Fruit fly (Drosophila melanogaster) whole organism, embryonic: ENCODE results near the gene CG14196.

ENCODE experiments used
- Ada2b ChIP-seq: fragments of 200-800 bp; sonication (Bioruptor generic); IDR thresholded peaks from 2 replicates; pipeline ENCODE4 v1.3.6; 2022; ENCODE audit warnings: missing biosample characterization, missing genetic modification characterization
- Atf3 ChIP-seq: fragments of 200-800 bp; sonication (Bioruptor generic); optimal IDR thresholded peaks from 3 replicates; lab custom pipeline; 2016; ENCODE audit warnings: missing biosample characterization, missing genetic modification characterization
- B-H1 ChIP-seq: fragments of 200-800 bp; sonication (Bioruptor generic); IDR thresholded peaks from 3 replicates; pipeline ENCODE4 v1.3.6; 2022; ENCODE audit warnings: missing biosample characterization, missing genetic modification characterization
- C15 ChIP-seq: fragments of 200-800 bp; sonication (Bioruptor generic); IDR thresholded peaks from 3 replicates; pipeline ENCODE4 v1.3.6; 2022; ENCODE audit warnings: missing biosample characterization, missing genetic modification characterization
- CG11085 ChIP-seq: fragments of 200-800 bp; sonication (Bioruptor generic); IDR thresholded peaks from 2 replicates; pipeline ENCODE4 v1.3.6; 2022; ENCODE audit warnings: missing biosample characterization, missing genetic modification characterization
- CG13894 ChIP-seq: fragments of 200-800 bp; sonication (Bioruptor generic); optimal IDR thresholded peaks from 3 replicates; lab custom pipeline; 2018; ENCODE audit warnings: missing biosample characterization, mild to moderate bottlenecking, missing genetic modification characterization, moderate library complexity
- CG1529 ChIP-seq: fragments of 200-800 bp; sonication (Bioruptor generic); optimal IDR thresholded peaks from 3 replicates; lab custom pipeline; 2018; ENCODE audit warnings: missing biosample characterization, missing genetic modification characterization
- CG16863 ChIP-seq: fragments of 200-800 bp; sonication (Bioruptor generic); optimal IDR thresholded peaks from 3 replicates; lab custom pipeline; 2016; ENCODE audit warnings: missing biosample characterization, missing genetic modification characterization
- CG4282 ChIP-seq: fragments of 200-800 bp; sonication (Bioruptor generic); optimal IDR thresholded peaks from 2 replicates; lab custom pipeline; 2016; ENCODE audit warnings: missing biosample characterization, missing genetic modification characterization
- CG5180 ChIP-seq: fragments of 200-800 bp; sonication (Bioruptor generic); optimal IDR thresholded peaks from 3 replicates; lab custom pipeline; 2017; ENCODE audit warnings: missing biosample characterization, missing genetic modification characterization, mild to moderate bottlenecking, moderate library complexity, missing genetic modification reagents
- CG6854 ChIP-seq: fragments of 200-800 bp; sonication (Bioruptor generic); optimal IDR thresholded peaks from 3 replicates; lab custom pipeline; 2017; ENCODE audit warnings: missing biosample characterization, mild to moderate bottlenecking, missing genetic modification characterization
- CG7839 ChIP-seq: fragments of 200-800 bp; sonication (Bioruptor generic); optimal IDR thresholded peaks from 3 replicates; lab custom pipeline; 2018; ENCODE audit warnings: missing biosample characterization, mild to moderate bottlenecking, missing genetic modification characterization, moderate library complexity
- CG8478 ChIP-seq: fragments of >200 bp; optimal IDR thresholded peaks from 2 replicates; lab custom pipeline; 2018
- CG9215 ChIP-seq: fragments of 200-800 bp; sonication (Bioruptor generic); IDR thresholded peaks from 2 replicates; pipeline ENCODE4 v1.3.6; 2022; ENCODE audit warnings: missing biosample characterization, missing genetic modification characterization
- CG9609 ChIP-seq: fragments of 200-800 bp; sonication (Bioruptor generic); optimal IDR thresholded peaks from 3 replicates; lab custom pipeline; 2016; ENCODE audit warnings: missing biosample characterization, missing genetic modification characterization
- CG9876 ChIP-seq: fragments of 200-800 bp; sonication (Bioruptor generic); optimal IDR thresholded peaks from 2 replicates; lab custom pipeline; 2016; ENCODE audit warnings: missing biosample characterization, missing genetic modification characterization
- Camta ChIP-seq: fragments of 200-800 bp; sonication (Bioruptor generic); optimal IDR thresholded peaks from 2 replicates; lab custom pipeline; 2016; ENCODE audit warnings: missing biosample characterization, missing genetic modification characterization
- D19B ChIP-seq: fragments of 200-800 bp; sonication (Bioruptor generic); optimal IDR thresholded peaks from 2 replicates; lab custom pipeline; 2017; ENCODE audit warnings: missing biosample characterization, mild to moderate bottlenecking, missing genetic modification characterization
- Dad ChIP-seq: fragments of 200-800 bp; sonication (Bioruptor generic); optimal IDR thresholded peaks from 3 replicates; lab custom pipeline; 2016; ENCODE audit warnings: missing biosample characterization, missing genetic modification characterization
- Doc3 ChIP-seq: fragments of 200-800 bp; sonication (Bioruptor generic); IDR thresholded peaks from 3 replicates; pipeline ENCODE4 v1.3.6; 2022; ENCODE audit warnings: missing biosample characterization, missing genetic modification characterization; ENCODE audit not compliant: partially characterized antibody
- E2f1 ChIP-seq: fragments of 200-800 bp; sonication (Bioruptor generic); IDR thresholded peaks from 2 replicates; pipeline ENCODE4 v1.3.6; 2022; ENCODE audit warnings: missing biosample characterization, missing genetic modification characterization
- Elba2 ChIP-seq: fragments of 200-800 bp; sonication (Bioruptor generic); optimal IDR thresholded peaks from 3 replicates; lab custom pipeline; 2016; ENCODE audit warnings: missing biosample characterization, missing genetic modification characterization
- HLH54F ChIP-seq: fragments of 200-800 bp; sonication (Bioruptor generic); optimal IDR thresholded peaks from 3 replicates; lab custom pipeline; 2016; ENCODE audit warnings: missing biosample characterization, missing genetic modification characterization
- MESR4 ChIP-seq: fragments of 200-800 bp; sonication (Bioruptor generic); optimal IDR thresholded peaks from 2 replicates; lab custom pipeline; 2018; ENCODE audit warnings: missing biosample characterization, mild to moderate bottlenecking, missing genetic modification characterization, moderate library complexity
- MTF-1 ChIP-seq: fragments of 200-800 bp; sonication (Bioruptor generic); optimal IDR thresholded peaks from 2 replicates; lab custom pipeline; 2018; ENCODE audit warnings: missing biosample characterization, mild to moderate bottlenecking, missing genetic modification characterization, borderline replicate concordance
- Med ChIP-seq: fragments of 200-800 bp; sonication (Bioruptor generic); peaks from one replicate; lab custom pipeline; 2016; ENCODE audit warnings: missing biosample characterization, missing genetic modification characterization, mild to moderate bottlenecking, inconsistent platforms, moderate library complexity
- Neu2 ChIP-seq: fragments of 200-800 bp; sonication (Bioruptor generic); optimal IDR thresholded peaks from 3 replicates; lab custom pipeline; 2016; ENCODE audit warnings: missing biosample characterization, missing genetic modification characterization, borderline replicate concordance
- Nf-YA ChIP-seq: fragments of 200-800 bp; sonication (Bioruptor generic); IDR thresholded peaks from 2 replicates; pipeline ENCODE4 v1.3.6; 2022; ENCODE audit warnings: missing biosample characterization, missing genetic modification characterization
- PHDP ChIP-seq: fragments of 200-800 bp; sonication (Bioruptor generic); optimal IDR thresholded peaks from 3 replicates; lab custom pipeline; 2018; ENCODE audit warnings: missing biosample characterization, mild to moderate bottlenecking, missing genetic modification characterization, moderate library complexity
- Pdp1 ChIP-seq, 2 experiments: fragments of 200-800 bp; sonication (Bioruptor generic); optimal IDR thresholded peaks; 3 replicates each; lab custom pipeline; 2016; ENCODE audit warnings: missing biosample characterization in 2 of 2, missing genetic modification characterization in 2 of 2, mild to moderate bottlenecking in 1 of 2, moderate library complexity in 1 of 2
- Scr ChIP-seq: fragments of 200-800 bp; sonication (Bioruptor generic); IDR thresholded peaks from 2 replicates; pipeline ENCODE4 v1.3.6; 2022; ENCODE audit warnings: missing biosample characterization, missing genetic modification characterization; ENCODE audit not compliant: partially characterized antibody
- YL-1 ChIP-seq: fragments of 200-800 bp; sonication (Bioruptor generic); optimal IDR thresholded peaks from 3 replicates; lab custom pipeline; 2017; ENCODE audit warnings: missing biosample characterization, mild to moderate bottlenecking, missing genetic modification characterization
- ab ChIP-seq: fragments of 200-800 bp; sonication (Bioruptor generic); optimal IDR thresholded peaks from 2 replicates; lab custom pipeline; 2016; ENCODE audit warnings: missing biosample characterization, missing genetic modification characterization
- ac ChIP-seq: fragments of 200-800 bp; sonication (Bioruptor generic); optimal IDR thresholded peaks from 3 replicates; lab custom pipeline; 2017; ENCODE audit warnings: missing biosample characterization, mild to moderate bottlenecking, missing genetic modification characterization
- al ChIP-seq: fragments of 200-800 bp; sonication (Bioruptor generic); IDR thresholded peaks from 2 replicates; pipeline ENCODE4 v1.3.6; 2022; ENCODE audit warnings: missing biosample characterization, missing genetic modification characterization
- ash1 ChIP-seq: fragments of 200-800 bp; sonication (Bioruptor generic); optimal IDR thresholded peaks from 2 replicates; lab custom pipeline; 2018; ENCODE audit warnings: missing biosample characterization, mild to moderate bottlenecking, missing genetic modification characterization
- bowl ChIP-seq: fragments of 200-800 bp; sonication (Bioruptor generic); IDR thresholded peaks from 2 replicates; pipeline ENCODE4 v1.3.6; 2022; ENCODE audit warnings: missing biosample characterization, missing genetic modification characterization
- cg ChIP-seq: fragments of 200-800 bp; sonication (Bioruptor generic); optimal IDR thresholded peaks from 3 replicates; lab custom pipeline; 2019; ENCODE audit warnings: missing biosample characterization, mild to moderate bottlenecking, missing genetic modification characterization, moderate library complexity
- chn ChIP-seq: fragments of 200-800 bp; sonication (Bioruptor generic); optimal IDR thresholded peaks from 2 replicates; lab custom pipeline; 2016; ENCODE audit warnings: missing biosample characterization, missing genetic modification characterization
- dati ChIP-seq: fragments of 200-800 bp; sonication (Bioruptor generic); IDR thresholded peaks from 2 replicates; pipeline ENCODE4 v1.3.6; 2022; ENCODE audit warnings: missing biosample characterization, missing genetic modification characterization
- dimm ChIP-seq: fragments of 200-800 bp; sonication (Bioruptor generic); IDR thresholded peaks from 2 replicates; pipeline ENCODE4 v1.3.6; 2022; ENCODE audit warnings: missing biosample characterization, missing genetic modification characterization
- exex ChIP-seq: fragments of 200-800 bp; sonication (Bioruptor generic); optimal IDR thresholded peaks from 4 replicates; lab custom pipeline; 2018; ENCODE audit warnings: missing biosample characterization, mild to moderate bottlenecking, missing genetic modification characterization, moderate library complexity
- gfzf ChIP-seq: fragments of 200-800 bp; sonication (Bioruptor generic); optimal IDR thresholded peaks from 2 replicates; lab custom pipeline; 2016; ENCODE audit warnings: missing biosample characterization, mild to moderate bottlenecking, missing genetic modification characterization, moderate library complexity
- kay ChIP-seq: fragments of 200-800 bp; sonication (Bioruptor generic); optimal IDR thresholded peaks from 2 replicates; lab custom pipeline; 2016; ENCODE audit warnings: missing biosample characterization, missing genetic modification characterization
- ken ChIP-seq: fragments of 200-800 bp; sonication (Bioruptor generic); IDR thresholded peaks from 3 replicates; pipeline ENCODE4 v1.3.6; 2022; ENCODE audit warnings: missing biosample characterization, missing genetic modification characterization
- nom ChIP-seq: fragments of 200-800 bp; sonication (Bioruptor generic); optimal IDR thresholded peaks from 2 replicates; lab custom pipeline; 2017; ENCODE audit warnings: missing biosample characterization, missing genetic modification characterization, mild to moderate bottlenecking, moderate library complexity, missing genetic modification reagents
- pzg ChIP-seq: fragments of 200-800 bp; sonication (Bioruptor generic); optimal IDR thresholded peaks from 3 replicates; lab custom pipeline; 2018; ENCODE audit warnings: missing biosample characterization, mild to moderate bottlenecking, missing genetic modification characterization, moderate library complexity
- schlank ChIP-seq: fragments of 200-800 bp; sonication (Bioruptor generic); optimal IDR thresholded peaks from 2 replicates; lab custom pipeline; 2018; ENCODE audit warnings: missing biosample characterization, mild to moderate bottlenecking, missing genetic modification characterization
- so ChIP-seq: fragments of 200-800 bp; sonication (Bioruptor generic); IDR thresholded peaks from 3 replicates; pipeline ENCODE4 v1.3.6; 2022; ENCODE audit warnings: missing biosample characterization, missing genetic modification characterization
- sqz ChIP-seq: fragments of 200-800 bp; sonication (Bioruptor generic); optimal IDR thresholded peaks from 3 replicates; lab custom pipeline; 2018; ENCODE audit warnings: missing biosample characterization, mild to moderate bottlenecking, missing genetic modification characterization
- unc-4 ChIP-seq: fragments of 200-800 bp; sonication (Bioruptor generic); IDR thresholded peaks from 2 replicates; pipeline ENCODE4 v1.3.6; 2022; ENCODE audit warnings: missing biosample characterization, missing genetic modification characterization; ENCODE audit not compliant: partially characterized antibody
- zen ChIP-seq: fragments of 200-800 bp; sonication (Bioruptor generic); optimal IDR thresholded peaks from 3 replicates; lab custom pipeline; 2018; ENCODE audit warnings: missing biosample characterization, mild to moderate bottlenecking, missing genetic modification characterization, moderate library complexity

CG14196 gene

DNA sequence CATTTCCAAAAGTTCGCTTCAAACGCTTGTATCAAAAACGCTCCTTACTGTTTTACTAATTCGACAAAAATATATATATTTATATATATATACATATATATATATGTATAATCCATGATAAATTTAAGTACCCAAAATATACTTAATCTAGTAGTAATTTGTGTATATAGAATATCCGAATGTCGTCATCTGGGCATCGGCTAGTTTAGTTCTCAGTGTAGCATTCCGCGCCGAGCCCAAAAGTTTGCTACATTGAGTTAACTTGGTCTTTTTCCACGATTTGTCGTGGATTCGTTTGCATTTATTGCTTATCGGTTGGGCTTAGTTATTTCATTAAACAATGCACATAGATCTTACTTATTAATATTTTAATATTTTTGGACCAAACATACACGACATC lies 39.6 kb upstream of the CG14196 start (continued):
- TF ChIP-seq zen = no peak
- TF ChIP-seq pzg (GFP tag; lab: Kevin White, UChicago) = no peak
- TF ChIP-seq YL-1 (GFP tag; lab: Kevin White, UChicago) = no peak
- no peak for TF ChIP-seq CG9609
- no peak for TF ChIP-seq so
- TF ChIP-seq cg = no peak
- TF ChIP-seq Atf3 = no peak
- no peak for TF ChIP-seq kay
- TF ChIP-seq Doc3 (GFP tag; lab: Robert Waterston, UW) = no peak
- no peak for TF ChIP-seq CG5180
- TF ChIP-seq D19B (GFP tag; lab: Kevin White, UChicago) = no peak
- peak; percentile 27; the same call in 1 of the 2 replicates for TF ChIP-seq Ada2b (GFP tag; lab: Robert Waterston, UW)
- peak; percentile 27 for TF ChIP-seq CG7839 (tag; lab: Kevin White, UChicago)
- no peak for TF ChIP-seq dati (GFP tag; lab: Robert Waterston, UW)
- TF ChIP-seq Dad (GFP tag; lab: Kevin White, UChicago) = no peak
- TF ChIP-seq Med (GFP tag; lab: Kevin White, UChicago) = peak; percentile 75
- TF ChIP-seq HLH54F (GFP tag; lab: Kevin White, UChicago) = no peak
- TF ChIP-seq CG8478 (lab: Kevin White, UChicago) = no peak
- TF ChIP-seq CG4282 = no peak
- TF ChIP-seq CG1529 = no peak
- TF ChIP-seq ken (GFP tag; lab: Robert Waterston, UW) = no peak
- no peak for TF ChIP-seq C15 (GFP tag; lab: Robert Waterston, UW)
- no peak for TF ChIP-seq al (GFP tag; lab: Robert Waterston, UW)
- TF ChIP-seq gfzf = no peak
- TF ChIP-seq ac (GFP tag; lab: Kevin White, UChicago) = no peak
- TF ChIP-seq MTF-1 (GFP tag; lab: Kevin White, UChicago) = no peak
- TF ChIP-seq CG13894 = no peak
- TF ChIP-seq B-H1 (GFP tag; lab: Robert Waterston, UW) = no peak; the same call in 2 of the 3 replicates
- TF ChIP-seq nom (GFP tag; lab: Kevin White, UChicago) = no peak
- no peak for TF ChIP-seq CG9215
- no peak for TF ChIP-seq ash1 (GFP tag; lab: Kevin White, UChicago)
- no peak for TF ChIP-seq chn
- TF ChIP-seq Camta (GFP tag; lab: Kevin White, UChicago) = no peak
- TF ChIP-seq dimm = no peak
- no peak for TF ChIP-seq Neu2 (GFP tag; lab: Kevin White, UChicago)
- TF ChIP-seq ab (GFP tag; lab: Kevin White, UChicago) = no peak
- no peak for TF ChIP-seq MESR4 (GFP tag; lab: Kevin White, UChicago)
- TF ChIP-seq Scr (GFP tag; lab: Robert Waterston, UW) = no peak
- TF ChIP-seq CG9876 (GFP tag; lab: Kevin White, UChicago) = no peak
- TF ChIP-seq Nf-YA (GFP tag; lab: Robert Waterston, UW) = no peak
- peak; percentile 28 for TF ChIP-seq PHDP (tag; lab: Kevin White, UChicago)
- no peak for TF ChIP-seq sqz (GFP tag; lab: Kevin White, UChicago)
- no peak for TF ChIP-seq exex (tag; lab: Kevin White, UChicago)
- TF ChIP-seq Pdp1 (GFP tag; optimal IDR thresholded peaks at IDR 0.05; lab: Kevin White, UChicago) = no peak
- TF ChIP-seq CG11085 (GFP tag; lab: Robert Waterston, UW) = 0 out of 2 replicates have a peak, but pooled peaks have one; percentile 33
- no peak for TF ChIP-seq bowl
- TF ChIP-seq schlank (tag; lab: Kevin White, UChicago) = no peak
- no peak for TF ChIP-seq unc-4
- TF ChIP-seq CG6854 (GFP tag; lab: Kevin White, UChicago) = no peak
- TF ChIP-seq CG16863 (GFP tag; lab: Kevin White, UChicago) = no peak
- no peak for TF ChIP-seq Elba2 (GFP tag; lab: Kevin White, UChicago)
- TF ChIP-seq E2f1 (GFP tag; lab: Robert Waterston, UW) = 0 out of 2 replicates have a peak, but pooled peaks have one; percentile 15
